Worm (Caenorhabditis elegans): ENCODE data around the gene K04C2.7.
A peak's percentile ranks its signal among the peaks of the same experiment; 100 is the strongest.

K04C2.7 gene

ce11 chrIII:6929558-6930167 lies 48.8 kb downstream of the K04C2.7 start, which contains the start of gene inf-1:
inf-1 (plus strand) TSS chrIII:6930134.
- TF ChIP-seq ztf-7 (tag; optimal IDR thresholded peaks at IDR 0.05): no peak
- TF ChIP-seq saeg-2 (GFP tag; IDR thresholded peaks at IDR 0.05): no peak
- TF ChIP-seq daf-8 (GFP tag; IDR thresholded peaks at IDR 0.05): no peak
- TF ChIP-seq ZK546.5 (tag; optimal IDR thresholded peaks at IDR 0.05): no peak
- no peak for TF ChIP-seq ama-1 (optimal IDR thresholded peaks at IDR 0.05)
- no peak for TF ChIP-seq mdl-1 (tag; optimal IDR thresholded peaks at IDR 0.05)
- peak; percentile 10 for TF ChIP-seq nhr-77 (tag; optimal IDR thresholded peaks at IDR 0.05)
- peak; percentile 28 for TF ChIP-seq fkh-10 (GFP tag; optimal IDR thresholded peaks at IDR 0.05)
- TF ChIP-seq cey-2 (tag; optimal IDR thresholded peaks at IDR 0.05; ENCODE audit: borderline replicate concordance, insufficient read depth): no peak
- no peak for TF ChIP-seq ceh-28 (tag; optimal IDR thresholded peaks at IDR 0.05)
- TF ChIP-seq lim-7 (GFP tag; IDR thresholded peaks at IDR 0.05): no peak
- TF ChIP-seq zip-2 (tag; optimal IDR thresholded peaks at IDR 0.05): no peak
- TF ChIP-seq unc-130 (GFP tag; optimal IDR thresholded peaks at IDR 0.05): no peak
- TF ChIP-seq ceh-32 (tag; optimal IDR thresholded peaks at IDR 0.05; ENCODE audit: poor library complexity): no peak
- no peak for TF ChIP-seq mdt-29 (GFP tag; IDR thresholded peaks at IDR 0.05)
- no peak for TF ChIP-seq hlh-11 (tag; optimal IDR thresholded peaks at IDR 0.05)
- no peak for TF ChIP-seq dmd-9 (GFP tag; IDR thresholded peaks at IDR 0.05)
- TF ChIP-seq ceh-62 (tag; optimal IDR thresholded peaks at IDR 0.05): no peak
- TF ChIP-seq nhr-41 (GFP tag; IDR thresholded peaks at IDR 0.05): no peak
- no peak for TF ChIP-seq madf-9 (GFP tag; conservative IDR thresholded peaks at IDR 0.05)
- TF ChIP-seq spr-3 (GFP tag; optimal IDR thresholded peaks at IDR 0.05): no peak
- TF ChIP-seq attf-4 (tag; optimal IDR thresholded peaks at IDR 0.05): no peak
- TF ChIP-seq T20F7.1 (GFP tag; optimal IDR thresholded peaks at IDR 0.05): peak; percentile 49
- TF ChIP-seq pha-4 (GFP tag; IDR thresholded peaks at IDR 0.05): no peak
- TF ChIP-seq pha-4 (tag; optimal IDR thresholded peaks at IDR 0.05): peak; percentile 29
- TF ChIP-seq jun-1 (tag; optimal IDR thresholded peaks at IDR 0.05): no peak
- peak; percentile 65 for TF ChIP-seq mes-2 (tag; optimal IDR thresholded peaks at IDR 0.05; ENCODE audit: poor library complexity, severe bottlenecking)
- TF ChIP-seq dve-1 (tag; optimal IDR thresholded peaks at IDR 0.05; ENCODE audit: insufficient read depth): peak; percentile 42
- TF ChIP-seq egl-43 (GFP tag; IDR thresholded peaks at IDR 0.05): no peak
- no peak for TF ChIP-seq F44E2.7 (GFP tag; IDR thresholded peaks at IDR 0.05)
- TF ChIP-seq ceh-20 (GFP tag; IDR thresholded peaks at IDR 0.05): no peak
- TF ChIP-seq vab-7 (GFP tag; IDR thresholded peaks at IDR 0.05): no peak
- TF ChIP-seq nhr-102 (tag; optimal IDR thresholded peaks at IDR 0.05): no peak
- peak; percentile 85 for TF ChIP-seq lin-38 (GFP tag; IDR thresholded peaks at IDR 0.05)
- TF ChIP-seq hmg-1.1 (GFP tag; IDR thresholded peaks at IDR 0.05): no peak
- TF ChIP-seq ces-1 (GFP tag; optimal IDR thresholded peaks at IDR 0.05): no peak
- no peak for TF ChIP-seq ZK337.2 (GFP tag; IDR thresholded peaks at IDR 0.05)
- peak; percentile 60 for TF ChIP-seq dpl-1 (GFP tag; optimal IDR thresholded peaks at IDR 0.05)
- TF ChIP-seq hif-1 (tag; optimal IDR thresholded peaks at IDR 0.05): peak in 1 of 2 experiments; percentile 45
- no peak for TF ChIP-seq daf-16 (GFP tag; optimal IDR thresholded peaks at IDR 0.05)
- peak; percentile 32 for TF ChIP-seq daf-16 (tag; optimal IDR thresholded peaks at IDR 0.05)
- no peak for TF ChIP-seq F37D6.2 (tag; optimal IDR thresholded peaks at IDR 0.05)
- no peak for TF ChIP-seq nhr-42 (GFP tag; IDR thresholded peaks at IDR 0.05)
- TF ChIP-seq mxl-3 (GFP tag; optimal IDR thresholded peaks at IDR 0.05): no peak
- TF ChIP-seq spr-1 (tag; optimal IDR thresholded peaks at IDR 0.05): no peak
- peak; percentile 48 for TF ChIP-seq mep-1 (tag; optimal IDR thresholded peaks at IDR 0.05)
- TF ChIP-seq Y75B8A.6 (GFP tag; IDR thresholded peaks at IDR 0.05): no peak
- no peak for TF ChIP-seq F26F4.8 (GFP tag; conservative IDR thresholded peaks at IDR 0.05)
- TF ChIP-seq lsy-2 (tag; optimal IDR thresholded peaks at IDR 0.05): peak in 1 of 2 experiments; percentile 82
- peak; percentile 25 for TF ChIP-seq hlh-30 (tag; optimal IDR thresholded peaks at IDR 0.05; ENCODE audit: insufficient read depth)
- TF ChIP-seq mxl-2 (GFP tag; conservative IDR thresholded peaks at IDR 0.05): no peak
